Worm (Caenorhabditis elegans) whole organism, L2 larva: ENCODE data around the gene ced-8.

Source experiments
- C34F6.9 ChIP-seq: fragments of 150-350 bp; optimal IDR thresholded peaks from 2 replicates; lab custom pipeline; 2014; ENCODE audit warnings: missing biosample characterization, missing genetic modification characterization
- F13H6.1 ChIP-seq: sonication (generic microtip); optimal IDR thresholded peaks from 2 replicates; lab custom pipeline; 2016; ENCODE audit warnings: missing genetic modification characterization, missing compliant biosample characterization
- R02D3.7 ChIP-seq: fragments of 150-350 bp; optimal IDR thresholded peaks from 2 replicates; lab custom pipeline; 2014; ENCODE audit warnings: missing biosample characterization, missing genetic modification characterization
- Y55F3AM.14 ChIP-seq: fragments of 200-800 bp; sonication (Bioruptor generic); optimal IDR thresholded peaks from 2 replicates; lab custom pipeline; 2018; ENCODE audit warnings: mild to moderate bottlenecking, missing genetic modification characterization, missing compliant biosample characterization
- ZK546.5 ChIP-seq: sonication (generic microtip); optimal IDR thresholded peaks from 2 replicates; lab custom pipeline; 2017; ENCODE audit warnings: missing biosample characterization, missing genetic modification characterization
- alr-1 ChIP-seq: fragments of 150-350 bp; optimal IDR thresholded peaks from 2 replicates; lab custom pipeline; 2014; ENCODE audit warnings: missing biosample characterization, missing genetic modification characterization
- aly-2 ChIP-seq: fragments of 150-350 bp; optimal IDR thresholded peaks from 2 replicates; lab custom pipeline; 2014; ENCODE audit warnings: missing biosample characterization, missing genetic modification characterization
- ama-1 ChIP-seq: fragments of 150-350 bp; optimal IDR thresholded peaks from 2 replicates; lab custom pipeline; 2018; ENCODE audit warnings: inconsistent platforms
- blmp-1 ChIP-seq: sonication (generic microtip); optimal IDR thresholded peaks from 2 replicates; lab custom pipeline; 2017; ENCODE audit warnings: missing genetic modification characterization, mild to moderate bottlenecking, missing compliant biosample characterization, antibody characterized with exemption, moderate library complexity; ENCODE audit not compliant: insufficient read depth
- ceh-82 ChIP-seq: fragments of 150-350 bp; optimal IDR thresholded peaks from 2 replicates; lab custom pipeline; 2014; ENCODE audit warnings: missing biosample characterization, missing genetic modification characterization
- crh-2 ChIP-seq: sonication (generic microtip); optimal IDR thresholded peaks from 2 replicates; lab custom pipeline; 2017; ENCODE audit warnings: missing biosample characterization, missing genetic modification characterization
- egl-27 ChIP-seq: sonication (generic microtip); optimal IDR thresholded peaks from 3 replicates; lab custom pipeline; 2017; ENCODE audit warnings: missing biosample characterization, missing genetic modification reagents, missing genetic modification characterization
- elt-1 ChIP-seq: fragments of 150-350 bp; optimal IDR thresholded peaks from 2 replicates; lab custom pipeline; 2014; ENCODE audit warnings: missing biosample characterization, missing genetic modification characterization
- elt-3 ChIP-seq: sonication (generic microtip); optimal IDR thresholded peaks from 2 replicates; lab custom pipeline; 2017; ENCODE audit warnings: missing biosample characterization, missing genetic modification characterization
- fos-1 ChIP-seq: fragments of 150-350 bp; optimal IDR thresholded peaks from 2 replicates; lab custom pipeline; 2014; ENCODE audit warnings: missing biosample characterization, missing genetic modification characterization
- lin-13 ChIP-seq: fragments of 150-350 bp; optimal IDR thresholded peaks from 2 replicates; lab custom pipeline; 2014; ENCODE audit warnings: missing biosample characterization, missing genetic modification reagents, missing genetic modification characterization
- lin-39 ChIP-seq: fragments of 150-350 bp; optimal IDR thresholded peaks from 2 replicates; lab custom pipeline; 2014; ENCODE audit warnings: missing biosample characterization, missing genetic modification reagents, missing genetic modification characterization
- lsy-2 ChIP-seq, 2 experiments: fragments of 150-350 bp in 1 of 2; sonication (generic microtip) in 1 of 2; optimal IDR thresholded peaks; 2 replicates each; lab custom pipeline; 2014 to 2017; ENCODE audit warnings: missing biosample characterization in 2 of 2, missing genetic modification characterization in 2 of 2
- mab-5 ChIP-seq: fragments of 150-350 bp; optimal IDR thresholded peaks from 2 replicates; lab custom pipeline; 2014; ENCODE audit warnings: missing biosample characterization, missing genetic modification characterization
- mbf-1 ChIP-seq: sonication (generic microtip); optimal IDR thresholded peaks from 2 replicates; lab custom pipeline; 2017; ENCODE audit warnings: missing biosample characterization, missing genetic modification characterization
- mdl-1 ChIP-seq, 2 experiments: fragments of 150-350 bp in 1 of 2; sonication (generic microtip) in 1 of 2; optimal IDR thresholded peaks; 2 replicates each; lab custom pipeline; 2017; ENCODE audit warnings: missing biosample characterization in 2 of 2, missing genetic modification characterization in 2 of 2
- nhr-10 ChIP-seq: sonication (generic microtip); optimal IDR thresholded peaks from 2 replicates; lab custom pipeline; 2017; ENCODE audit warnings: missing biosample characterization, missing genetic modification characterization
- nhr-12 ChIP-seq: fragments of 150-350 bp; optimal IDR thresholded peaks from 2 replicates; lab custom pipeline; 2014; ENCODE audit warnings: missing biosample characterization, missing genetic modification characterization
- nhr-129 ChIP-seq: fragments of 150-350 bp; optimal IDR thresholded peaks from 2 replicates; lab custom pipeline; 2014; ENCODE audit warnings: missing biosample characterization, missing genetic modification characterization
- nhr-21 ChIP-seq: fragments of 150-350 bp; optimal IDR thresholded peaks from 2 replicates; lab custom pipeline; 2014; ENCODE audit warnings: missing biosample characterization, missing genetic modification characterization
- nhr-23 ChIP-seq: fragments of 150-350 bp; optimal IDR thresholded peaks from 2 replicates; lab custom pipeline; 2014; ENCODE audit warnings: missing biosample characterization, missing genetic modification reagents, missing genetic modification characterization
- nhr-77 ChIP-seq: fragments of 150-350 bp; optimal IDR thresholded peaks from 2 replicates; lab custom pipeline; 2014; ENCODE audit warnings: missing biosample characterization, missing genetic modification characterization
- peb-1 ChIP-seq: fragments of 150-350 bp; optimal IDR thresholded peaks from 2 replicates; lab custom pipeline; 2014; ENCODE audit warnings: missing biosample characterization, missing genetic modification characterization
- sem-4 ChIP-seq: fragments of 150-350 bp; optimal IDR thresholded peaks from 2 replicates; lab custom pipeline; 2014; ENCODE audit warnings: missing biosample characterization, missing genetic modification reagents, missing genetic modification characterization
- skn-1 ChIP-seq: sonication (generic microtip); optimal IDR thresholded peaks from 2 replicates; lab custom pipeline; 2017; ENCODE audit warnings: missing biosample characterization, missing genetic modification characterization
- sma-3 ChIP-seq: sonication (generic microtip); optimal IDR thresholded peaks from 2 replicates; lab custom pipeline; 2016; ENCODE audit warnings: missing genetic modification reagents, missing genetic modification characterization, missing compliant biosample characterization
- sma-9 ChIP-seq, 2 experiments: fragments of 150-350 bp in 1 of 2; sonication (generic microtip) in 1 of 2; optimal IDR thresholded peaks; 2 replicates each; lab custom pipeline; 2014 to 2016; ENCODE audit warnings: missing genetic modification characterization in 2 of 2, mild to moderate bottlenecking in 1 of 2, missing biosample characterization in 1 of 2, missing compliant biosample characterization in 1 of 2, missing genetic modification reagents in 1 of 2, moderate library complexity in 1 of 2
- snpc-4 ChIP-seq: fragments of 150-350 bp; optimal IDR thresholded peaks from 2 replicates; lab custom pipeline; 2014; ENCODE audit warnings: missing biosample characterization, missing genetic modification characterization
- unc-39 ChIP-seq: fragments of 150-350 bp; optimal IDR thresholded peaks from 2 replicates; lab custom pipeline; 2014; ENCODE audit warnings: missing biosample characterization, missing genetic modification characterization
- unc-55 ChIP-seq: fragments of 150-350 bp; sonication (generic microtip); optimal IDR thresholded peaks from 3 replicates; lab custom pipeline; 2014; ENCODE audit warnings: missing biosample characterization, missing genetic modification reagents, missing genetic modification characterization
- unc-62 ChIP-seq: fragments of 150-350 bp; optimal IDR thresholded peaks from 2 replicates; lab custom pipeline; 2014; ENCODE audit warnings: missing biosample characterization, missing genetic modification reagents, missing genetic modification characterization
- ztf-1 ChIP-seq: fragments of 200-800 bp; sonication (Bioruptor generic); conservative IDR thresholded peaks from 2 replicates; pipeline ENCODE4 v1.3.6; 2022; ENCODE audit warnings: missing genetic modification characterization, missing compliant biosample characterization
- ztf-4 ChIP-seq: fragments of 150-350 bp; optimal IDR thresholded peaks from 2 replicates; lab custom pipeline; 2014; ENCODE audit warnings: missing biosample characterization, missing genetic modification characterization

The ced-8 gene

DNA sequence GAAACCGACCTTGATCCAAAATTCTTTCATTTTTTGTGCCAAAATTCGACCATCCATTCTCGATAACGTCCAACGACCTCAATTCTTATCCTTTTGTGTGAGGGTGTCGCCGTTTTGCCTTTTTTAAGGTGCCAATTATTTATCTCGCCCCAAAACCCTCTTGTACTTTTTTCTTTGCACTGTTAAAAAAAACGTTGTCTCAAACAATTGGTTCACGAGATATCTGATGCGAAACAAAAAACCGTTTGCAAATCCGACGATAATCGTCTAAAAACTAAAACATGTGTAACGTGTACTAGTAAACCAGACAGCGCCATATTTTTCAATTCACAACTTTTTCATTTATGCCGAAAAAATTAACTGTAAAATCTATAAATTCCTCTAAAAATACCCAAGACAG lies 40.6 kb upstream of the ced-8 start, which contains the start of gene F16F9.3:
F16F9.3 (plus strand) TSS at position 301 of the 400 bp plus-strand sequence.
- no peak for TF ChIP-seq crh-2
- no peak for TF ChIP-seq unc-39 (tag; lab: Kevin White, UChicago)
- TF ChIP-seq Y55F3AM.14 (GFP tag; lab: Kevin White, UChicago) = no peak
- TF ChIP-seq ztf-4 (tag; lab: Kevin White, UChicago) = no peak
- TF ChIP-seq nhr-21 (tag; lab: Kevin White, UChicago) = no peak
- TF ChIP-seq ama-1 (lab: Kevin White, UChicago) = no peak
- no peak for TF ChIP-seq egl-27 (tag; lab: Kevin White, UChicago)
- no peak for TF ChIP-seq sma-3 (GFP tag; lab: Kevin White, UChicago)
- no peak for TF ChIP-seq nhr-129 (tag; lab: Kevin White, UChicago)
- TF ChIP-seq ztf-1 (GFP tag; lab: Robert Waterston, UW) = no peak
- no peak for TF ChIP-seq sem-4 (tag; lab: Kevin White, UChicago)
- no peak for TF ChIP-seq alr-1 (tag; lab: Kevin White, UChicago)
- TF ChIP-seq R02D3.7 = no peak
- TF ChIP-seq unc-55 (GFP tag; lab: Kevin White, UChicago) = no peak
- TF ChIP-seq mab-5 (tag; lab: Kevin White, UChicago) = no peak
- TF ChIP-seq aly-2 (tag; lab: Kevin White, UChicago) = no peak
- no peak for TF ChIP-seq lin-39 (tag; lab: Kevin White, UChicago)

DNA sequence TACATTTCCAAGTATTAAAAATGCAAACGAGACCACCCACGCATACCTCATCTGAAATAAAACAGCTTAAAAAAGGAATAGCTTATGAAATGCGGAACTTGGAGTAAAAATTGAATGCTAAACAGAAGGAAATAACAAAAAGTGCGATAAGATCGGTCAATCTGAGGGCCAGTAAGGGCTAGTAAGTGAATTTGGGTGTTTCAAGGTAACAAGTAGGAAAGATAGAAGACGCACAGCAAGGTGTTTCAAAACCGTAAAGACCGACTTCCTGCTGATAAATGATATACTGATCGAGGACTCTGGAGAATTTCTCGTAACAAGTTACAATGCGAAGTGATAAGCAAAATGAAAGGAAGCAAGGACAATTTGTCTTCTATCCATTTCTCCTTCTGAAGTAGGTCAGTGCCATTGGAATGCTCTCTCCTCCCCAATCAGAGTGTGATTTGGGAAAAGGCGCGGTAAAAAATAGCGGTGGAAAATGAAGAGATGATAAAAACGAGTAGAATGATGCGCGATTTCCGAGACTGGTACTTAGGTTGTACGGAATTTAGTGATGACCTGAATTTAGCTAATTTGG lies 39.0 kb upstream of the ced-8 start, which contains the start of gene dpy-6:
dpy-6 (minus strand) TSS at position 51 of the 577 bp plus-strand sequence.
- TF ChIP-seq lin-13 (GFP tag; lab: Kevin White, UChicago) (no peak), blmp-1 (tag; lab: Kevin White, UChicago) (peak; percentile 20), sma-3 (GFP tag; lab: Kevin White, UChicago) (peak; percentile 38), nhr-21 (tag; lab: Kevin White, UChicago) (peak; percentile 36), unc-39 (tag; lab: Kevin White, UChicago) (no peak)

DNA sequence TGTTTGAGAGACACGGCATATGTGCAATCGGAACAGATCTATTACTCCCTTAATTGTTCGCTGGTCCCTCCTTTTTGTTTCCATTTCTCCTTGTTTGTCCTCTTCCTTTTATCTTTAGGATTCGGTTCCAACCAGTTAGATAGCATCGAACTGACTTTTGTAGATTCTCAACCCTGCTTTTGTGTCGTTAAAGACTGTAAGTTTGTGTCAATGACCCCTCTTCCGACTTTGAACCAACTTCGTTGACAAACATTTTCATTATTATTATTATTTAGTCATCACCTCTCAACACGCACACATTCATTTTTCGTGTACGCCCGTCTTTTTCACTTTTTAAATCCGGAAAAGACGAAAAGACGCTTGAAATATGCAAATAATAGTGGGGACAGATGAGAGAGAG lies 29.4 kb upstream of the ced-8 start, which contains the start of gene F16F9.1:
F16F9.1 (plus strand) TSS at position 301 of the 400 bp plus-strand sequence.
- no peak for TF ChIP-seq snpc-4 (tag; lab: Kevin White, UChicago)
- no peak for TF ChIP-seq C34F6.9
- TF ChIP-seq blmp-1 (tag; lab: Kevin White, UChicago) = no peak
- TF ChIP-seq Y55F3AM.14 (GFP tag; lab: Kevin White, UChicago) = no peak
- TF ChIP-seq nhr-10 (tag; lab: Kevin White, UChicago) = no peak
- TF ChIP-seq sma-3 (GFP tag; lab: Kevin White, UChicago) = no peak
- no peak for TF ChIP-seq lin-13 (GFP tag; lab: Kevin White, UChicago)
- TF ChIP-seq unc-62 (GFP tag; lab: Kevin White, UChicago) = no peak
- no peak for TF ChIP-seq skn-1 (tag; lab: Kevin White, UChicago)
- TF ChIP-seq ZK546.5 (tag; lab: Kevin White, UChicago) = no peak
- TF ChIP-seq ztf-1 (GFP tag; lab: Robert Waterston, UW) = no peak
- TF ChIP-seq F13H6.1 (tag; lab: Kevin White, UChicago) = no peak
- no peak for TF ChIP-seq nhr-12 (tag; lab: Kevin White, UChicago)
- TF ChIP-seq mdl-1 (tag; optimal IDR thresholded peaks at IDR 0.05; lab: Kevin White, UChicago) = no peak
- TF ChIP-seq lsy-2 (tag; optimal IDR thresholded peaks at IDR 0.05; lab: Kevin White, UChicago) = no peak
- TF ChIP-seq nhr-21 (tag; lab: Kevin White, UChicago) = no peak
- TF ChIP-seq, all 48 proteins: peak for 0

DNA sequence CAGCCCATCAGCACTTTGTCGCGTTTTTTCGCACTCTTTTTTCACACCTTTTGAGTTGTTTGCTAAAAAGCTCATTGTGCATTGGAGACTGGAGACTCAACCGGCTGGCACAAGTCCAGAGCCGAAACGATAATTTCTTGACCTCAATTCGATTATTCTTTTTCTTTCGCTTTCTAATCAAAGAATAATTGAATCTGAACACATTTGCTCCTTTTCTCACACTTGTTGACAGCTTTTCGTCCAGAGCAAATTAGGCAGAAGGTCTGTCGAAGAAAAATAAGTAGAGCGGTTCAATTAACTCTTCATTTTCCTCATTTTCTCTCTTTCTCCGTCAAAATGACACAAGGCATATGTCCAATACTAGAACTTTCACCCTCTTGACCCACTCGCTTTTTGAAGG lies 28.2 kb upstream of the ced-8 start:
- TF ChIP-seq Y55F3AM.14 (GFP tag; lab: Kevin White, UChicago) (no peak), mbf-1 (tag; lab: Kevin White, UChicago) (no peak), sem-4 (tag; lab: Kevin White, UChicago) (no peak)
- TF ChIP-seq, all 48 proteins: peak for 0

DNA sequence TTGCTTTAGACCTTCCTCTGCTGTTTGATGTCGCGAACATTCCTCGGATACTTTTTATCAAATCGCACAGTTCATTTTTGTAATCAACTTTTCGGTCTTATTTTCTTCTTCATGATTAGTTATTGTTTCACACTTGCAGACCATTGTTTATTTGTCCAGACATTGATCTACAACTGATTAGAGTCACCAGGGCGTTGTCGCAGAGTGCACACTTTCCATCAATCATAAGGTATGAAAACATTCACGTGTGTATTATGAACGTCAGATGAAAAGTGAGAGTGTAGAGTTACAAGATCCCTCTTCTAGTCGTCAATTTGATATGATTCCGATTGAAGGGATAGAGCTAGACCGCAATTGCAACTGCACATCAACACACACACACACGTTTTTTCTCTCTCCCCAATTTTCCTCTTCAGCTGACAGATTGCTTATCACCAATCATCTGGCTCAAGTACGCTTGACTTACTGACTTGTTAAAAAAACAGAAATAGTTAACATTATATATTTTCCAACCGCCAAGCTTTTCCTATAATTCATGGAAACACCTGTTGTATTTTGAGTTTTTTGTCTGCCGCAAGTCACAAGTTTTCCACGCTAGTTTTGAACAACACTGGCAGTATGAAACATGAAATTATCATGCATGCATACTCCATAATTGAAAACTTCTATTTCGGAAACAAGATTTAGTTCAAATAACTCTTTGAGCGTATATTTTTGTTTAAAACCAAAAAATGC lies 23.4 kb upstream of the ced-8 start:
- TF ChIP-seq mbf-1 (tag; lab: Kevin White, UChicago) (no peak), nhr-77 (tag; lab: Kevin White, UChicago) (no peak), elt-3 (no peak), F13H6.1 (tag; lab: Kevin White, UChicago) (peak; percentile 20), nhr-23 (tag; lab: Kevin White, UChicago) (no peak), Y55F3AM.14 (GFP tag; lab: Kevin White, UChicago) (no peak), nhr-129 (tag; lab: Kevin White, UChicago) (peak; percentile 32), sma-9 (GFP tag; optimal IDR thresholded peaks at IDR 0.05; lab: Kevin White, UChicago) (peak; percentile 51), sma-9 (tag; optimal IDR thresholded peaks at IDR 0.05; lab: Kevin White, UChicago) (no peak), nhr-12 (tag; lab: Kevin White, UChicago) (no peak), ceh-82 (tag; lab: Kevin White, UChicago) (no peak), peb-1 (tag; lab: Kevin White, UChicago) (no peak), aly-2 (tag; lab: Kevin White, UChicago) (no peak), ztf-4 (tag; lab: Kevin White, UChicago) (no peak), ama-1 (lab: Kevin White, UChicago) (no peak), elt-1 (tag; lab: Kevin White, UChicago) (no peak), fos-1 (tag; lab: Kevin White, UChicago) (no peak)
